Worm (Caenorhabditis elegans) whole organism, L1 larva: ENCODE results near the gene F31E9.6.

ENCODE experiments used
- C16A3.4 ChIP-seq: fragments of 150-350 bp; optimal IDR thresholded peaks from 2 replicates; lab custom pipeline; 2014; ENCODE audit warnings: missing biosample characterization, missing genetic modification characterization
- aha-1 ChIP-seq: fragments of 150-350 bp; optimal IDR thresholded peaks from 2 replicates; lab custom pipeline; 2014; ENCODE audit warnings: missing biosample characterization, missing genetic modification characterization
- alr-1 ChIP-seq: fragments of 200-800 bp; sonication (Bioruptor generic); optimal IDR thresholded peaks from 2 replicates; lab custom pipeline; 2018; ENCODE audit warnings: borderline replicate concordance, mild to moderate bottlenecking, missing genetic modification characterization, missing compliant biosample characterization
- blmp-1 ChIP-seq: fragments of 150-350 bp; optimal IDR thresholded peaks from 2 replicates; lab custom pipeline; 2014; ENCODE audit warnings: missing biosample characterization, missing genetic modification characterization
- ceh-63 ChIP-seq: fragments of 200-800 bp; sonication (Bioruptor generic); optimal IDR thresholded peaks from 2 replicates; lab custom pipeline; 2018; ENCODE audit warnings: mild to moderate bottlenecking, missing genetic modification characterization, missing compliant biosample characterization
- efl-1 ChIP-seq, 4 experiments: fragments of 150-350 bp; optimal IDR thresholded peaks in 3 of 4; peaks in 1 of 4; 1 replicate in 1 of 4; 2 replicates in 3 of 4; lab custom pipeline; 2014; ENCODE audit warnings: missing biosample characterization in 2 of 4, missing genetic modification characterization in 2 of 4, missing genetic modification reagents in 2 of 4
- ets-5 ChIP-seq: fragments of 200-800 bp; sonication (Bioruptor generic); IDR thresholded peaks from 2 replicates; pipeline ENCODE4 v1.3.6; 2022; ENCODE audit warnings: missing genetic modification characterization, missing compliant biosample characterization
- fkh-10 ChIP-seq: sonication (generic microtip); optimal IDR thresholded peaks from 2 replicates; lab custom pipeline; 2017; ENCODE audit warnings: missing biosample characterization, missing genetic modification reagents, missing genetic modification characterization
- fkh-8 ChIP-seq: sonication (generic microtip); optimal IDR thresholded peaks from 2 replicates; lab custom pipeline; 2016; ENCODE audit warnings: mild to moderate bottlenecking, missing genetic modification characterization, missing compliant biosample characterization
- fos-1 ChIP-seq: fragments of 150-350 bp; optimal IDR thresholded peaks from 2 replicates; lab custom pipeline; 2014; ENCODE audit warnings: missing biosample characterization, missing genetic modification characterization
- hlh-17 ChIP-seq: fragments of 200-800 bp; sonication (Bioruptor generic); optimal IDR thresholded peaks from 2 replicates; lab custom pipeline; 2018; ENCODE audit warnings: missing genetic modification characterization, mild to moderate bottlenecking, missing compliant biosample characterization, moderate library complexity, borderline replicate concordance
- hpl-2 ChIP-seq: fragments of 150-350 bp; optimal IDR thresholded peaks from 2 replicates; lab custom pipeline; 2014; ENCODE audit warnings: missing biosample characterization, missing genetic modification reagents, missing genetic modification characterization
- isw-1 ChIP-seq: fragments of 200-800 bp; sonication (Bioruptor generic); IDR thresholded peaks from 2 replicates; pipeline ENCODE4 v1.3.6; 2022; ENCODE audit warnings: missing genetic modification characterization, missing compliant biosample characterization
- lin-13 ChIP-seq: fragments of 150-350 bp; optimal IDR thresholded peaks from 2 replicates; lab custom pipeline; 2014; ENCODE audit warnings: missing biosample characterization, missing genetic modification reagents, missing genetic modification characterization
- lin-14 ChIP-seq: fragments of 200-800 bp; sonication (Bioruptor generic); optimal IDR thresholded peaks from 2 replicates; lab custom pipeline; 2018; ENCODE audit warnings: mild to moderate bottlenecking, missing genetic modification characterization, moderate library complexity, missing compliant biosample characterization
- lin-15B ChIP-seq: fragments of 150-350 bp; sonication (generic microtip); optimal IDR thresholded peaks from 3 replicates; lab custom pipeline; 2014; ENCODE audit warnings: missing biosample characterization, missing genetic modification characterization
- lsy-2 ChIP-seq, 2 experiments: fragments of 150-350 bp; optimal IDR thresholded peaks; 2 replicates each; lab custom pipeline; 2014; ENCODE audit warnings: missing biosample characterization in 2 of 2, missing genetic modification characterization in 2 of 2
- mdl-1 ChIP-seq, 2 experiments: fragments of 150-350 bp; optimal IDR thresholded peaks; 2 replicates each; lab custom pipeline; 2014 to 2017; ENCODE audit warnings: missing biosample characterization in 2 of 2, missing genetic modification characterization in 2 of 2, inconsistent platforms in 1 of 2
- nhr-11 ChIP-seq: fragments of 150-350 bp; optimal IDR thresholded peaks from 2 replicates; lab custom pipeline; 2014; ENCODE audit warnings: missing biosample characterization, missing genetic modification characterization
- nhr-12 ChIP-seq: sonication (generic microtip); optimal IDR thresholded peaks from 2 replicates; lab custom pipeline; 2017; ENCODE audit warnings: missing biosample characterization, missing genetic modification characterization
- nhr-71 ChIP-seq: sonication (generic microtip); optimal IDR thresholded peaks from 2 replicates; lab custom pipeline; 2016; ENCODE audit warnings: mild to moderate bottlenecking, missing genetic modification characterization, moderate library complexity, missing compliant biosample characterization
- nhr-77 ChIP-seq: fragments of 150-350 bp; optimal IDR thresholded peaks from 2 replicates; lab custom pipeline; 2014; ENCODE audit warnings: missing biosample characterization, missing genetic modification characterization
- nhr-85 ChIP-seq: sonication (generic microtip); peaks from one replicate; lab custom pipeline; 2016; ENCODE audit warnings: missing genetic modification characterization, inconsistent platforms, missing compliant biosample characterization
- nhr-90 ChIP-seq: sonication (generic microtip); optimal IDR thresholded peaks from 2 replicates; lab custom pipeline; 2016; ENCODE audit warnings: mild to moderate bottlenecking, missing genetic modification characterization, missing compliant biosample characterization; ENCODE audit not compliant: poor library complexity
- pax-3 ChIP-seq: fragments of 200-800 bp; sonication (Bioruptor generic); optimal IDR thresholded peaks from 2 replicates; lab custom pipeline; 2018; ENCODE audit warnings: mild to moderate bottlenecking, missing genetic modification characterization, moderate library complexity, missing compliant biosample characterization
- pqm-1 ChIP-seq: sonication (generic microtip); optimal IDR thresholded peaks from 3 replicates; lab custom pipeline; 2017; ENCODE audit warnings: missing biosample characterization, missing genetic modification characterization
- rnt-1 ChIP-seq: sonication (generic microtip); optimal IDR thresholded peaks from 2 replicates; lab custom pipeline; 2016; ENCODE audit warnings: mild to moderate bottlenecking, missing genetic modification characterization, moderate library complexity, missing compliant biosample characterization
- skn-1 ChIP-seq: fragments of 150-350 bp; optimal IDR thresholded peaks from 2 replicates; lab custom pipeline; 2014; ENCODE audit warnings: missing biosample characterization, missing genetic modification characterization
- sup-37 ChIP-seq: fragments of 200-800 bp; sonication (Bioruptor generic); optimal IDR thresholded peaks from 2 replicates; lab custom pipeline; 2018; ENCODE audit warnings: mild to moderate bottlenecking, missing genetic modification characterization, missing compliant biosample characterization
- tbx-2 ChIP-seq: sonication (generic microtip); optimal IDR thresholded peaks from 2 replicates; lab custom pipeline; 2016; ENCODE audit warnings: missing genetic modification characterization, missing compliant biosample characterization
- tlp-1 ChIP-seq: fragments of 150-350 bp; optimal IDR thresholded peaks from 2 replicates; lab custom pipeline; 2014; ENCODE audit warnings: missing biosample characterization, missing genetic modification characterization
- unc-30 ChIP-seq: sonication (generic microtip); optimal IDR thresholded peaks from 2 replicates; lab custom pipeline; 2017; ENCODE audit warnings: missing biosample characterization, missing genetic modification characterization
- unc-62 ChIP-seq: fragments of 150-350 bp; optimal IDR thresholded peaks from 2 replicates; lab custom pipeline; 2014; ENCODE audit warnings: missing biosample characterization, missing genetic modification reagents, missing genetic modification characterization
- zag-1 ChIP-seq: fragments of 150-350 bp; optimal IDR thresholded peaks from 2 replicates; lab custom pipeline; 2014; ENCODE audit warnings: missing biosample characterization, missing genetic modification characterization
- zip-4 ChIP-seq: fragments of 200-800 bp; sonication (Bioruptor generic); optimal IDR thresholded peaks from 2 replicates; lab custom pipeline; 2018; ENCODE audit warnings: mild to moderate bottlenecking, missing genetic modification characterization, moderate library complexity, missing compliant biosample characterization
- ztf-11 ChIP-seq, 2 experiments: sonication (generic microtip); optimal IDR thresholded peaks; 2 replicates each; lab custom pipeline; 2016 to 2017; ENCODE audit warnings: missing genetic modification characterization in 2 of 2, missing biosample characterization in 1 of 2, missing compliant biosample characterization in 1 of 2

Gene F31E9.6

ce11 chrV:17301375-17301774, 13.6 kb downstream of the F31E9.6 start, which contains the start of gene K10G4.5:
Gene K10G4.5 (minus strand): TSS chrV:17301475.
- TF ChIP-seq nhr-12 (no peak), rnt-1 (tag; lab: Kevin White, UChicago) (no peak), nhr-71 (no peak), tlp-1 (tag; lab: Kevin White, UChicago) (no peak), lsy-2 (tag; optimal IDR thresholded peaks at IDR 0.05; lab: Kevin White, UChicago) (no peak), tbx-2 (no peak), nhr-77 (tag; lab: Kevin White, UChicago) (no peak), aha-1 (tag; lab: Kevin White, UChicago) (no peak), nhr-90 (tag; lab: Kevin White, UChicago) (no peak), isw-1 (GFP tag; lab: Robert Waterston, UW) (no peak), fkh-10 (GFP tag; lab: Kevin White, UChicago) (no peak), pax-3 (tag; lab: Kevin White, UChicago) (no peak), ets-5 (GFP tag; lab: Robert Waterston, UW) (no peak)
- TF ChIP-seq, all 84 proteins: peak for 0

ce11 chrV:17298657-17299056, 16.3 kb downstream of the F31E9.6 start:
- TF ChIP-seq zip-4 (GFP tag; lab: Kevin White, UChicago) (no peak), fkh-8 (no peak), ets-5 (GFP tag; lab: Robert Waterston, UW) (no peak), unc-30 (tag; lab: Kevin White, UChicago) (no peak), alr-1 (no peak), ztf-11 (tag; optimal IDR thresholded peaks at IDR 0.05; lab: Kevin White, UChicago) (no peak), nhr-71 (no peak), lin-14 (GFP tag; lab: Kevin White, UChicago) (no peak), nhr-85 (tag; lab: Kevin White, UChicago) (no peak), C16A3.4 (tag; lab: Kevin White, UChicago) (no peak), hlh-17 (no peak)

- TF ChIP-seq lin-15B (tag; lab: Kevin White, UChicago) (no peak), nhr-71 (no peak), pqm-1 (tag; lab: Kevin White, UChicago) (no peak), efl-1 (optimal IDR thresholded peaks at IDR 0.05; lab: Kevin White, UChicago) (no peak), efl-1 (GFP tag; optimal IDR thresholded peaks at IDR 0.05 in 1 of 2; lab: Kevin White, UChicago) (no peak), mdl-1 (tag; optimal IDR thresholded peaks at IDR 0.05; lab: Kevin White, UChicago) (no peak), fos-1 (no peak), unc-62 (GFP tag; lab: Kevin White, UChicago) (no peak), hpl-2 (GFP tag; lab: Kevin White, UChicago) (no peak)
These were observed 18.5 kb downstream of the F31E9.6 start for ce11 chrV:17296443-17296842.

ce11 chrV:17292740-17293139, 22.2 kb downstream of the F31E9.6 start:
- TF ChIP-seq nhr-11 (tag; lab: Kevin White, UChicago), result no peak
- no peak for TF ChIP-seq fos-1
- TF ChIP-seq sup-37 (GFP tag; lab: Kevin White, UChicago), result no peak
- no peak for TF ChIP-seq ceh-63 (GFP tag; lab: Kevin White, UChicago)
- TF ChIP-seq lin-13 (GFP tag; lab: Kevin White, UChicago), result no peak
- no peak for TF ChIP-seq blmp-1 (tag; lab: Kevin White, UChicago)
- TF ChIP-seq aha-1 (tag; lab: Kevin White, UChicago), result no peak
- no peak for TF ChIP-seq zag-1 (tag; lab: Kevin White, UChicago)
- no peak for TF ChIP-seq nhr-12
- no peak for TF ChIP-seq pqm-1 (tag; lab: Kevin White, UChicago)
- TF ChIP-seq skn-1 (tag; lab: Kevin White, UChicago), result no peak
